Worm (Caenorhabditis elegans) whole organism, L4/young adult: ENCODE results near the gene asm-1.

Experiments used
- W03F9.2 ChIP-seq: fragments of 150-350 bp; optimal IDR thresholded peaks from 2 replicates; lab custom pipeline; 2014; ENCODE audit warnings: missing biosample characterization, missing genetic modification characterization
- dao-5 ChIP-seq: sonication (generic microtip); optimal IDR thresholded peaks from 2 replicates; lab custom pipeline; 2016; ENCODE audit warnings: missing genotype, missing genetic modification characterization, moderate library complexity, missing compliant biosample characterization
- him-1 ChIP-seq: sonication (generic microtip); optimal IDR thresholded peaks from 2 replicates; lab custom pipeline; 2016; ENCODE audit warnings: missing genotype, missing genetic modification reagents, missing genetic modification characterization, missing compliant biosample characterization

Gene asm-1

ce11 chrII:6937057-6937456, 27.2 kb downstream of the asm-1 start:
- TF ChIP-seq W03F9.2 (no peak), him-1 (tag; lab: Kevin White, UChicago) (no peak), dao-5 (tag; lab: Kevin White, UChicago) (no peak)

ce11 chrII:6939873-6940272, 30.0 kb downstream of the asm-1 start:
- no peak for TF ChIP-seq him-1 (tag; lab: Kevin White, UChicago)
- no peak for TF ChIP-seq dao-5 (tag; lab: Kevin White, UChicago)
- TF ChIP-seq W03F9.2: no peak

ce11 chrII:6940726-6941230, 30.9 kb downstream of the asm-1 start:
- TF ChIP-seq W03F9.2: no peak
- TF ChIP-seq him-1 (tag; lab: Kevin White, UChicago): no peak
- TF ChIP-seq dao-5 (tag; lab: Kevin White, UChicago): no peak

- no peak for TF ChIP-seq him-1 (tag; lab: Kevin White, UChicago)
- no peak for TF ChIP-seq dao-5 (tag; lab: Kevin White, UChicago)
- no peak for TF ChIP-seq W03F9.2
Measured at ce11 chrII:6941520-6941919, 31.6 kb downstream of the asm-1 start.

- no peak for TF ChIP-seq dao-5 (tag; lab: Kevin White, UChicago)
- TF ChIP-seq him-1 (tag; lab: Kevin White, UChicago): peak; percentile 33
Measured at ce11 chrII:6943299-6944051, 33.6 kb downstream of the asm-1 start.

- TF ChIP-seq him-1 (tag; lab: Kevin White, UChicago): peak; percentile 95
- TF ChIP-seq W03F9.2: peak; percentile 89
- TF ChIP-seq dao-5 (tag; lab: Kevin White, UChicago): peak; percentile 10
Measured at ce11 chrII:6951250-6951806, 41.5 kb downstream of the asm-1 start, which contains the start of the genes malt-1 and ceh-38. Gene malt-1, minus strand, starts transcription at chrII:6951300. Gene ceh-38, plus strand, starts transcription at chrII:6951526.

- TF ChIP-seq dao-5 (tag; lab: Kevin White, UChicago) (no peak), him-1 (tag; lab: Kevin White, UChicago) (no peak), W03F9.2 (no peak)
Measured at ce11 chrII:6955084-6955697, 45.3 kb downstream of the asm-1 start.

ce11 chrII:6958136-6958535, 48.3 kb downstream of the asm-1 start:
- TF ChIP-seq him-1 (tag; lab: Kevin White, UChicago) (no peak), dao-5 (tag; lab: Kevin White, UChicago) (no peak), W03F9.2 (no peak)
